Worm (Caenorhabditis elegans) whole organism, late embryonic: ENCODE measurements around the gene Y62H9A.3.

ENCODE experiments used
- fkh-10 ChIP-seq: fragments of 150-350 bp; optimal IDR thresholded peaks from 2 replicates; lab custom pipeline; 2014; ENCODE audit warnings: missing biosample characterization, missing genetic modification reagents, missing genetic modification characterization
- pag-3 ChIP-seq: sonication (generic microtip); optimal IDR thresholded peaks from 2 replicates; lab custom pipeline; 2016; ENCODE audit warnings: missing compliant biosample characterization, missing genetic modification characterization, borderline replicate concordance
- pha-4 ChIP-seq: fragments of 150-350 bp; optimal IDR thresholded peaks from 2 replicates; lab custom pipeline; 2018; ENCODE audit warnings: missing biosample characterization, missing genetic modification reagents, missing genetic modification characterization
- tbx-2 ChIP-seq: sonication (generic microtip); optimal IDR thresholded peaks from 2 replicates; lab custom pipeline; 2016; ENCODE audit warnings: missing genetic modification characterization, missing compliant biosample characterization
- unc-42 ChIP-seq: sonication (generic microtip); optimal IDR thresholded peaks from 2 replicates; lab custom pipeline; 2016; ENCODE audit warnings: missing genotype, missing genetic modification characterization, missing compliant biosample characterization

- no peak for TF ChIP-seq tbx-2
- no peak for TF ChIP-seq pag-3 (tag; lab: Kevin White, UChicago)
- no peak for TF ChIP-seq pha-4
- TF ChIP-seq fkh-10 (GFP tag; lab: Kevin White, UChicago): no peak
- TF ChIP-seq unc-42 (tag; lab: Kevin White, UChicago): no peak
Measured at ce11 chrX:11843363-11843762, 36.4 kb downstream of the Y62H9A.3 start, which contains the start of gene F54F7.2.
